Fruit fly (Drosophila melanogaster) whole organism, adult: ENCODE measurements around the gene f.

ENCODE experiments used
- CG11617 ChIP-seq: fragments of 200-800 bp; sonication (Bioruptor generic); optimal IDR thresholded peaks from 2 replicates; lab custom pipeline; 2017; ENCODE audit warnings: mild to moderate bottlenecking, missing biosample characterization, missing genetic modification reagents, missing genetic modification characterization
- CG12768 ChIP-seq: fragments of 200-800 bp; sonication (Bioruptor generic); optimal IDR thresholded peaks from 2 replicates; lab custom pipeline; 2017; ENCODE audit warnings: missing biosample characterization, missing genetic modification characterization, mild to moderate bottlenecking, moderate library complexity, missing genetic modification reagents
- CG14711 ChIP-seq: fragments of 200-800 bp; sonication (Bioruptor generic); optimal IDR thresholded peaks from 2 replicates; lab custom pipeline; 2018; ENCODE audit warnings: missing biosample characterization, mild to moderate bottlenecking, missing genetic modification characterization, moderate library complexity
- CG1620 ChIP-seq: fragments of 200-800 bp; sonication (Bioruptor generic); optimal IDR thresholded peaks from 2 replicates; lab custom pipeline; 2016; ENCODE audit warnings: missing biosample characterization, missing genetic modification characterization
- CG33017 ChIP-seq: fragments of 200-800 bp; sonication (Bioruptor generic); optimal IDR thresholded peaks from 2 replicates; lab custom pipeline; 2018; ENCODE audit warnings: missing biosample characterization, mild to moderate bottlenecking, missing genetic modification characterization, moderate library complexity
- CG5204 ChIP-seq: fragments of 200-800 bp; sonication (Bioruptor generic); optimal IDR thresholded peaks from 2 replicates; lab custom pipeline; 2016; ENCODE audit warnings: missing biosample characterization, missing genetic modification characterization
- CG7045 ChIP-seq: fragments of 200-800 bp; sonication (Bioruptor generic); optimal IDR thresholded peaks from 2 replicates; lab custom pipeline; 2017; ENCODE audit warnings: missing biosample characterization, mild to moderate bottlenecking, missing genetic modification characterization
- CG7101 ChIP-seq: fragments of 200-800 bp; sonication (Bioruptor generic); optimal IDR thresholded peaks from 2 replicates; lab custom pipeline; 2018; ENCODE audit warnings: missing biosample characterization, mild to moderate bottlenecking, missing genetic modification characterization, moderate library complexity
- Clk ChIP-seq: fragments of 200-800 bp; sonication (Bioruptor generic); optimal IDR thresholded peaks from 2 replicates; lab custom pipeline; 2017; ENCODE audit warnings: missing biosample characterization, missing genetic modification characterization
- Crg-1 ChIP-seq: fragments of 200-800 bp; sonication (Bioruptor generic); optimal IDR thresholded peaks from 2 replicates; lab custom pipeline; 2016; ENCODE audit warnings: missing biosample characterization, missing genetic modification characterization
- Hr96 ChIP-seq: fragments of 200-800 bp; sonication (Bioruptor generic); optimal IDR thresholded peaks from 2 replicates; lab custom pipeline; 2016; ENCODE audit warnings: missing biosample characterization, missing genetic modification characterization
- Mnt ChIP-seq: fragments of 200-800 bp; sonication (Bioruptor generic); optimal IDR thresholded peaks from 2 replicates; lab custom pipeline; 2016; ENCODE audit warnings: missing biosample characterization, mild to moderate bottlenecking, missing genetic modification characterization
- bab1 ChIP-seq: fragments of 200-800 bp; sonication (Bioruptor generic); optimal IDR thresholded peaks from 3 replicates; lab custom pipeline; 2019; ENCODE audit warnings: missing biosample characterization, mild to moderate bottlenecking, missing genetic modification characterization, moderate library complexity
- cic ChIP-seq: fragments of 200-800 bp; sonication (Bioruptor generic); optimal IDR thresholded peaks from 2 replicates; lab custom pipeline; 2017; ENCODE audit warnings: missing biosample characterization, mild to moderate bottlenecking, missing genetic modification characterization, moderate library complexity
- cnc ChIP-seq, 2 experiments: fragments of >200 bp; optimal IDR thresholded peaks; 2 replicates each; lab custom pipeline; 2017
- kay ChIP-seq: fragments of 200-800 bp; sonication (Bioruptor generic); peaks from one replicate; lab custom pipeline; 2016; ENCODE audit warnings: missing biosample characterization, missing genetic modification characterization, borderline replicate concordance
- ovo ChIP-seq: fragments of 200-800 bp; sonication (Bioruptor generic); optimal IDR thresholded peaks from 2 replicates; lab custom pipeline; 2016; ENCODE audit warnings: missing biosample characterization, missing genetic modification characterization
- pad ChIP-seq: fragments of 200-800 bp; sonication (Bioruptor generic); optimal IDR thresholded peaks from 3 replicates; lab custom pipeline; 2017; ENCODE audit warnings: missing biosample characterization, missing genetic modification characterization, mild to moderate bottlenecking, moderate library complexity, missing genetic modification reagents
- tj ChIP-seq: fragments of 200-800 bp; sonication (Bioruptor generic); optimal IDR thresholded peaks from 3 replicates; lab custom pipeline; 2017; ENCODE audit warnings: missing biosample characterization, mild to moderate bottlenecking, missing genetic modification characterization, moderate library complexity
- toe ChIP-seq: fragments of 200-800 bp; sonication (Bioruptor generic); optimal IDR thresholded peaks from 2 replicates; lab custom pipeline; 2016; ENCODE audit warnings: missing biosample characterization, missing genetic modification characterization

The f gene

DNA sequence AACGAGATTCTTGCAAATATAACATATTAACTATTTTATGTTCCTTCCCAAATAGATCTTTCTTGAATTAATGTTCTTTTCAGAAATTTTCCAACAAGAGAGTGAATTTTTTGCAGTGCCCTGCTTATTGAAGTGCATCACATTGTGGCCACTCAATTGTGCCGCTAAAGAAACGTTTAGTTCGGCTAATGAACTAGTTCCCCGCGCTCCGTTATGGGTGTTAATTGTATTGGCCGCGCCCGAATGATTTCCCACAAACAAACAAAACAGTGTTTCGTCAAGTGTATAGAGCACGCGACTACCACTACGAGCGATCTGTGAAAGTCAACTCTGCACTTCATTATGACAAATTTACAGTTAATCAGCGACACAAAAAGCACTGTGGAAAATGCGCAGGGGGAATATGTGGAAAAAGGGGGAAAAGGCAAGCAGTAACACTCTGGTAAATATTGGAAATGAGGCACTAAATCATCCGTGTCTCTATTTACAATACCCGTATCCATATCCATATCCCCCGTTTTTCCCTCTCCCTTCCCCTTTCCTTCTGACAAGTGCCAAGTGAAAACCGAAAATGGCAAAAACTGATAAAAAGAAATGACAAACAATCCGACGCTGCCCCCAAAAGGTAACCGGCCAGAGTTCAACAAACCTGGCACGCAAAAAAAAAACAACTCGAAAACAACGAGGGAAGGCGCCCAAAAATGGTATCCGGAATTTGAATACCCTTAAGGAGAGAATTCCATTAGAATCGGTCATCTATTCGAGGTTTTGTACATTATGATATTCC, 63.7 kb downstream of the f start:
- TF ChIP-seq tj, result peak; percentile 6
- peak; percentile 45 for TF ChIP-seq pad
- no peak for TF ChIP-seq Mnt (GFP tag; lab: Kevin White, UChicago)

DNA sequence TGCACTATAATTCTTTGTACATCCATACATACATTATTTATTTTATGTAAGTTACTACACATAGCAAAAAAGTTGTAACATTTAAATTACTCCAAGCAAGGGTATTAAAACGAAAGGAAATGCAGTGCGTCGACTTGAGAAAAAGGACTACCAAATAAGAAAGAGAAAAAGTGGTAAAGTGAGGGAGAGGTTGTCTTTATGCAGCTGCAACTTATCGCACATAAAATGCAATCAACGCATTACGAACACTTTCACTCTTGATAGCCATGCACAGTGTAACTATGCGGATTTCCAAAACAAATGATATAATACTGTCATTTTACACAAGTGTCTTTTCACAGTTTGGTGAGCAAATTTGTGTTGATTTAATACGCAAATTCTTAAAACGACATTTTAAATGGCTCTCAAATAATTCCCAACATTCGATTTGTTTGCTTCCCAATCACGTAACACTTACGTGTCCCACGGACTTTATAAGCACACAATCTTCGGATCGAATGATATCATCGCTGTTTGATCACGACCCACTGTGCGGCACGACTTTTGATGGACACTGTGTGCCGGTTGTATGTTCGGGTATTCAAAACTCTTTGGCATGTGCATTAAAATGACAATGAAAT, 64.4 kb downstream of the f start:
- TF ChIP-seq CG1620 (GFP tag; lab: Kevin White, UChicago) (peak; percentile 40), CG33017 (tag; lab: Kevin White, UChicago) (no peak), CG7101 (tag; lab: Kevin White, UChicago) (no peak), Clk (GFP tag; lab: Kevin White, UChicago) (no peak), kay (GFP tag; lab: Kevin White, UChicago) (peak; percentile 5), bab1 (peak; percentile 46), Crg-1 (GFP tag; lab: Kevin White, UChicago) (no peak), CG14711 (no peak), cnc (optimal IDR thresholded peaks at IDR 0.05; lab: Kevin White, UChicago) (no peak), CG12768 (GFP tag; lab: Kevin White, UChicago) (no peak), toe (GFP tag; lab: Kevin White, UChicago) (no peak), CG11617 (no peak), Mnt (GFP tag; lab: Kevin White, UChicago) (no peak), CG5204 (no peak), tj (no peak), pad (no peak), CG7045 (no peak), ovo (GFP tag; lab: Kevin White, UChicago) (no peak), Hr96 (GFP tag; lab: Kevin White, UChicago) (no peak), cic (GFP tag; lab: Kevin White, UChicago) (no peak)

dm6 chrX:17297924-17298591, 65.3 kb downstream of the f start:
- TF ChIP-seq CG14711 (peak; percentile 49), CG7045 (no peak)

dm6 chrX:17298900-17299836, 66.4 kb downstream of the f start:
- TF ChIP-seq toe (GFP tag; lab: Kevin White, UChicago) (peak; percentile 59), CG7101 (tag; lab: Kevin White, UChicago) (peak; percentile 70), CG14711 (peak; percentile 63), CG7045 (peak; percentile 27), kay (GFP tag; lab: Kevin White, UChicago) (peak; percentile 85), bab1 (peak; percentile 77), CG1620 (GFP tag; lab: Kevin White, UChicago) (peak; percentile 42), Mnt (GFP tag; lab: Kevin White, UChicago) (peak; percentile 32), cic (GFP tag; lab: Kevin White, UChicago) (peak; percentile 14), cnc (optimal IDR thresholded peaks at IDR 0.05; lab: Kevin White, UChicago) (no peak), pad (peak; percentile 43), CG5204 (peak; percentile 68), Clk (GFP tag; lab: Kevin White, UChicago) (peak; percentile 58), tj (peak; percentile 94), CG11617 (peak; percentile 67), CG33017 (tag; lab: Kevin White, UChicago) (peak; percentile 42), Hr96 (GFP tag; lab: Kevin White, UChicago) (peak; percentile 58), CG12768 (GFP tag; lab: Kevin White, UChicago) (peak; percentile 56), ovo (GFP tag; lab: Kevin White, UChicago) (peak; percentile 28), Crg-1 (GFP tag; lab: Kevin White, UChicago) (peak; percentile 46)

- TF ChIP-seq Hr96 (GFP tag; lab: Kevin White, UChicago), result no peak
- no peak for TF ChIP-seq CG33017 (tag; lab: Kevin White, UChicago)
- peak; percentile 13 for TF ChIP-seq CG1620 (GFP tag; lab: Kevin White, UChicago)
- TF ChIP-seq kay (GFP tag; lab: Kevin White, UChicago), result no peak
- no peak for TF ChIP-seq CG5204
- TF ChIP-seq ovo (GFP tag; lab: Kevin White, UChicago), result peak; percentile 65
- no peak for TF ChIP-seq cic (GFP tag; lab: Kevin White, UChicago)
- TF ChIP-seq tj, result no peak
- TF ChIP-seq CG14711, result peak; percentile 13
- peak; percentile 49 for TF ChIP-seq CG7101 (tag; lab: Kevin White, UChicago)
- peak; percentile 19 for TF ChIP-seq bab1
- peak; percentile 24 for TF ChIP-seq Clk (GFP tag; lab: Kevin White, UChicago)
- TF ChIP-seq CG11617, result peak; percentile 39
- TF ChIP-seq CG12768 (GFP tag; lab: Kevin White, UChicago), result peak; percentile 10
- TF ChIP-seq Mnt (GFP tag; lab: Kevin White, UChicago), result no peak
- TF ChIP-seq toe (GFP tag; lab: Kevin White, UChicago), result no peak
- TF ChIP-seq cnc (optimal IDR thresholded peaks at IDR 0.05; lab: Kevin White, UChicago), result no peak
- no peak for TF ChIP-seq Crg-1 (GFP tag; lab: Kevin White, UChicago)
- TF ChIP-seq CG7045, result peak; percentile 14
- peak; percentile 98 for TF ChIP-seq pad
These were observed 68.0 kb downstream of the f start for dm6 chrX:17300609-17301208.
